Fruit fly (Drosophila melanogaster): ENCODE results near the gene dpp.

DNA sequence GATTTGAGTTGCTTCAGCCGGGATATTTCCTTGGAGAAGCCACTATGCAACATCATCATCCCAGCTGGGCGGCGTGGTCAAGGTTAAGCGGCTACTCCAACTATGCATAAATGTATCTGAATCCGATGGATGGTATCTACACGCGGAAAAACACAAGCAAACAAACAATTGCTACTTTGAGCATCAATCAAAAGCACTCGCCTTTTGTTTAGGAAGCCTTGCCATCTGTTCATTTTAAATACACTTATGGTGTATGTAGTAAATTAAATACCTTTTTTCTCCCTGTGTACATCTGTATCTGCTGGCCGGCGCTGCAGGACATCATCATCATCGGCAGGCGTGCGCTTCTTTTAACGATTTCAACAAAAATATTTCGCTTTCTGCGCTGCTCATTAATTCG is 8.1 kb downstream of the dpp start:
- TF ChIP-seq CG8478 (optimal IDR thresholded peaks at IDR 0.05) (no peak), CTCF (optimal IDR thresholded peaks at IDR 0.05) (no peak)

All from S2 (cell line).